Worm (Caenorhabditis elegans): ENCODE data around the gene trim-21.

The trim-21 gene

DNA sequence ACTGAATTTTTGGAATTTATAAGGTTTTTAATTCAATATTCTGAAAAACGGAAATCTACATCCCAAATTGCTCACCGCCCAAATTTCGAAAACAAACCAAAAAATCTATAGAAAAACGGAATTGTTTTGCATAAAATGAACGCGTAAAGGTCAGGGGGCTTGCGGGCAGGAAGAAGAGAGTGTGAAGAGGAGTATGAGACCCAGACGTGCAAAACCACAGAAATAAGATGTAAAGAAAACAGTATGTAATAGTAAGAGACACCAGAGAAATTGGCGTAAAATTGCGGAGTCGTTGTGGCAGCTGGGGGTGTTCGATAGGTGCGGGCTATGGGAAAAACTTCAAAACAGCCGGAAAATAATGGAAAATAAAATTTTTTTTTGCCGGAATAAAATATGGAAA, 28.3 kb upstream of the trim-21 start:
- TF ChIP-seq ama-1 (optimal IDR thresholded peaks at IDR 0.05), result no peak
- TF ChIP-seq aly-1 (tag; optimal IDR thresholded peaks at IDR 0.05), result no peak
- TF ChIP-seq flt-1 (GFP tag; IDR thresholded peaks at IDR 0.05), result no peak
- TF ChIP-seq F13C5.2 (tag; optimal IDR thresholded peaks at IDR 0.05), result peak; percentile 15
- TF ChIP-seq ceh-36 (tag; optimal IDR thresholded peaks at IDR 0.05), result no peak

ce11 chrII:2336177-2336576, 23.5 kb upstream of the trim-21 start:
- no peak for TF ChIP-seq ama-1 (optimal IDR thresholded peaks at IDR 0.05)
- TF ChIP-seq ceh-36 (tag; optimal IDR thresholded peaks at IDR 0.05), result peak; percentile 71
- TF ChIP-seq pes-1 (GFP tag; IDR thresholded peaks at IDR 0.05), result no peak

DNA sequence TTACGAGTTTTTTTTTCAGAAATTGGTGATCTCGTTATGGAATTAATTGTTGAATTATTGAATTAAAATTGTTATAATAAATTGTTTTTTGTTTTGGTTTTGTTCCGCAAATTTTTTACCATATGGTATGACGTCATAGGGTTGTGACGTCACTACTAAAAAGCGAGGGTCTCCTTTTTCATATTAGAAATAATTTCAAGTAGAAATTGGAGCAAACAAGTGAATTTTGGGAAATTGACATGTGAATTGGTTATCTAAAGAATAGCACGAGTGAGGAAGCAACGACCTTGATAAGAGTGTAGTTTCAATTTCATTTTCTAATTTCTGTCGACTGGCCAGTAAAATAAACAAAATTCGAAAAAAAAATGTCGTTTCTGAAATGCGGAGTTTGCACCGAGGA, 22.9 kb upstream of the trim-21 start, which contains the start of gene F43C11.7:
F43C11.7 (plus strand) TSS at position 326 of the 400 bp plus-strand sequence.
- no peak for TF ChIP-seq sea-1 (GFP tag; conservative IDR thresholded peaks at IDR 0.05)
- no peak for TF ChIP-seq hnd-1 (tag; optimal IDR thresholded peaks at IDR 0.05)
- TF ChIP-seq ets-7 (tag; optimal IDR thresholded peaks at IDR 0.05), result no peak
- no peak for TF ChIP-seq B0310.2 (tag; optimal IDR thresholded peaks at IDR 0.05)
- TF ChIP-seq hmbx-1 (tag; optimal IDR thresholded peaks at IDR 0.05), result no peak
- TF ChIP-seq flt-1 (GFP tag; IDR thresholded peaks at IDR 0.05), result no peak
- TF ChIP-seq pes-1 (GFP tag; IDR thresholded peaks at IDR 0.05), result no peak
- TF ChIP-seq hmg-4 (GFP tag; optimal IDR thresholded peaks at IDR 0.05), result no peak
- no peak for TF ChIP-seq tra-4 (tag; optimal IDR thresholded peaks at IDR 0.05)
- TF ChIP-seq ceh-36 (tag; optimal IDR thresholded peaks at IDR 0.05), result no peak
- TF ChIP-seq scrt-1 (GFP tag; IDR thresholded peaks at IDR 0.05), result no peak
- no peak for TF ChIP-seq ceh-13 (GFP tag; optimal IDR thresholded peaks at IDR 0.05)
- no peak for TF ChIP-seq F13C5.2 (tag; optimal IDR thresholded peaks at IDR 0.05)
- no peak for TF ChIP-seq aly-1 (tag; optimal IDR thresholded peaks at IDR 0.05)
- TF ChIP-seq tbx-37 (GFP tag; conservative IDR thresholded peaks at IDR 0.05), result no peak
- TF ChIP-seq tbx-11 (GFP tag; IDR thresholded peaks at IDR 0.05), result no peak

DNA sequence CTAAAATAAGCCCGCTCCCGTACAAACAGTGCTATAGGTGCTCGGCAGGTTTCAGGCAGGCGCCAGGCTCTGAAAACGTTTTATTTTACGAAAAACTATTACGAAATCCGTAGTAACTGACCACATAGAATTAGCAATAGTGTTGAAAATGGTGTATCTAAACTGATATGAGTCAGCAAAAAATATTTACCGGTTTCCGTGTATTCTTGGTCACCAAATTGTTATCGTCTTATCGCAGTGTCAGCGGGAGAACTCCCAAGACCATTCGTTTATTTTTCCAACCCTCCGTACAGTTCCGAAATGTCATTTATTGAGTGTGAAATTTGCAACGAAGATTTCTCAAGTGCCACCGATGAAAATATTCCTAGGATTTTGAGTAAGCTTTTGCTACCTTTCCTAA, 19.6 kb upstream of the trim-21 start, which contains the start of gene F43C11.8:
F43C11.8 (plus strand) TSS at position 301 of the 400 bp plus-strand sequence.
- TF ChIP-seq tbx-11 (GFP tag; IDR thresholded peaks at IDR 0.05) (no peak), B0310.2 (tag; optimal IDR thresholded peaks at IDR 0.05) (no peak), ceh-13 (GFP tag; optimal IDR thresholded peaks at IDR 0.05) (no peak), tra-4 (tag; optimal IDR thresholded peaks at IDR 0.05) (no peak), sea-1 (GFP tag; conservative IDR thresholded peaks at IDR 0.05) (no peak), hnd-1 (tag; optimal IDR thresholded peaks at IDR 0.05) (no peak), ama-1 (optimal IDR thresholded peaks at IDR 0.05) (no peak), scrt-1 (GFP tag; IDR thresholded peaks at IDR 0.05) (no peak), aly-1 (tag; optimal IDR thresholded peaks at IDR 0.05) (no peak), hmbx-1 (tag; optimal IDR thresholded peaks at IDR 0.05) (no peak), hmg-4 (GFP tag; optimal IDR thresholded peaks at IDR 0.05) (no peak), tbx-37 (GFP tag; conservative IDR thresholded peaks at IDR 0.05) (no peak), ets-7 (tag; optimal IDR thresholded peaks at IDR 0.05) (no peak), F13C5.2 (tag; optimal IDR thresholded peaks at IDR 0.05) (no peak)

ce11 chrII:2330462-2330861, 17.8 kb upstream of the trim-21 start:
- TF ChIP-seq ama-1 (optimal IDR thresholded peaks at IDR 0.05) (no peak), ceh-36 (tag; optimal IDR thresholded peaks at IDR 0.05) (no peak), tra-4 (tag; optimal IDR thresholded peaks at IDR 0.05) (no peak), flt-1 (GFP tag; IDR thresholded peaks at IDR 0.05) (no peak), pes-1 (GFP tag; IDR thresholded peaks at IDR 0.05) (no peak), F13C5.2 (tag; optimal IDR thresholded peaks at IDR 0.05) (no peak), tbx-37 (GFP tag; conservative IDR thresholded peaks at IDR 0.05) (no peak), scrt-1 (GFP tag; IDR thresholded peaks at IDR 0.05) (no peak), hnd-1 (tag; optimal IDR thresholded peaks at IDR 0.05) (no peak), B0310.2 (tag; optimal IDR thresholded peaks at IDR 0.05) (no peak), ets-7 (tag; optimal IDR thresholded peaks at IDR 0.05) (no peak), hmg-4 (GFP tag; optimal IDR thresholded peaks at IDR 0.05) (no peak)

DNA sequence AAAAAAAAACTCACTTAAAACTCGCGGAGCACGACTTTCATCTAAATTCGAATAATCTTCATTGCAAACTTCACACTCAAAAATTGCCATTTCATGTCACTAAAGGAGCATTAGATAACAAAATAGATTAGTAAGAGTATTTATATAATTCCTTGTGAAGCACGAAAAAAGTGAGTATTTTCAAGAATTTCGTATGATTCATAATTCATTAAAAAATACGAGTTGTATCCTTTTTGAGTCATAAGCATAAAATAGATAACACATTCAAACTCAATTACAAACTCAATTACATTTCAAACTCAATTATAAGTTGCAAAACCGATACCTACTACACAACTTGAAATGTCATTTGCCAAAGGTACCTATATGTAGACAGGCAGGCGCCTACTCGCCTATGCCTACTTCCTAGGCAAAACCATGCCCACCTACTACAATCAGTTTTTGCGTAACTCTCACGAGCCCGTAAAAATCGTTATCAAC, 16.4 kb upstream of the trim-21 start, which contains the start of the genes ZK1240.8 and ZK1240.1:
ZK1240.8 (minus strand) TSS at position 101 of the 480 bp plus-strand sequence.
ZK1240.1 (plus strand) TSS at position 430 of the 480 bp plus-strand sequence.
- TF ChIP-seq flt-1 (GFP tag; IDR thresholded peaks at IDR 0.05), result no peak
- TF ChIP-seq B0310.2 (tag; optimal IDR thresholded peaks at IDR 0.05), result no peak
- TF ChIP-seq hmg-4 (GFP tag; optimal IDR thresholded peaks at IDR 0.05), result no peak
- TF ChIP-seq tbx-11 (GFP tag; IDR thresholded peaks at IDR 0.05), result no peak
- TF ChIP-seq sea-1 (GFP tag; conservative IDR thresholded peaks at IDR 0.05), result no peak
- no peak for TF ChIP-seq ceh-36 (tag; optimal IDR thresholded peaks at IDR 0.05)
- no peak for TF ChIP-seq ceh-13 (GFP tag; optimal IDR thresholded peaks at IDR 0.05)
- no peak for TF ChIP-seq tra-4 (tag; optimal IDR thresholded peaks at IDR 0.05)
- no peak for TF ChIP-seq pes-1 (GFP tag; IDR thresholded peaks at IDR 0.05)
- TF ChIP-seq ama-1 (optimal IDR thresholded peaks at IDR 0.05), result no peak
- no peak for TF ChIP-seq aly-1 (tag; optimal IDR thresholded peaks at IDR 0.05)
- no peak for TF ChIP-seq tbx-37 (GFP tag; conservative IDR thresholded peaks at IDR 0.05)
- TF ChIP-seq F13C5.2 (tag; optimal IDR thresholded peaks at IDR 0.05), result no peak
- no peak for TF ChIP-seq ets-7 (tag; optimal IDR thresholded peaks at IDR 0.05)
- no peak for TF ChIP-seq hnd-1 (tag; optimal IDR thresholded peaks at IDR 0.05)
- TF ChIP-seq hmbx-1 (tag; optimal IDR thresholded peaks at IDR 0.05), result no peak

ce11 chrII:2324956-2325355, 12.3 kb upstream of the trim-21 start, which contains the start of gene ZK1240.11:
ZK1240.11 (plus strand) TSS chrII:2325256.
- TF ChIP-seq tra-4 (tag; optimal IDR thresholded peaks at IDR 0.05) (no peak), flt-1 (GFP tag; IDR thresholded peaks at IDR 0.05) (no peak), tbx-11 (GFP tag; IDR thresholded peaks at IDR 0.05) (no peak), ama-1 (optimal IDR thresholded peaks at IDR 0.05) (no peak), sea-1 (GFP tag; conservative IDR thresholded peaks at IDR 0.05) (no peak), scrt-1 (GFP tag; IDR thresholded peaks at IDR 0.05) (no peak), aly-1 (tag; optimal IDR thresholded peaks at IDR 0.05) (no peak), tbx-37 (GFP tag; conservative IDR thresholded peaks at IDR 0.05) (no peak), hnd-1 (tag; optimal IDR thresholded peaks at IDR 0.05) (no peak), B0310.2 (tag; optimal IDR thresholded peaks at IDR 0.05) (no peak), pes-1 (GFP tag; IDR thresholded peaks at IDR 0.05) (no peak), F13C5.2 (tag; optimal IDR thresholded peaks at IDR 0.05) (no peak), ets-7 (tag; optimal IDR thresholded peaks at IDR 0.05) (no peak), ceh-13 (GFP tag; optimal IDR thresholded peaks at IDR 0.05) (no peak), hmg-4 (GFP tag; optimal IDR thresholded peaks at IDR 0.05) (no peak)
